Worm (Caenorhabditis elegans): ENCODE measurements around the gene C29F7.10.

ce11 chrX:13443283-13443682 is 12.0 kb upstream of the C29F7.10 start:
- TF ChIP-seq aptf-3 (GFP tag; IDR thresholded peaks at IDR 0.05) (no peak), F55B11.4 (tag; optimal IDR thresholded peaks at IDR 0.05; ENCODE audit: borderline replicate concordance, insufficient read depth) (no peak), tbx-9 (tag; optimal IDR thresholded peaks at IDR 0.05; ENCODE audit: borderline replicate concordance) (no peak)

Data from whole organism, young adult.